Worm (Caenorhabditis elegans) whole organism, early embryonic: ENCODE data around the gene cyp-33C8.

Experiments used
- B0310.2 ChIP-seq: sonication (generic microtip); optimal IDR thresholded peaks from 2 replicates; lab custom pipeline; 2016; ENCODE audit warnings: mild to moderate bottlenecking, missing genetic modification characterization, missing compliant biosample characterization
- F13C5.2 ChIP-seq: sonication (generic microtip); optimal IDR thresholded peaks from 2 replicates; lab custom pipeline; 2017; ENCODE audit warnings: mild to moderate bottlenecking, missing genetic modification characterization, inconsistent platforms, missing compliant biosample characterization
- aly-1 ChIP-seq: sonication (generic microtip); optimal IDR thresholded peaks from 2 replicates; lab custom pipeline; 2016; ENCODE audit warnings: missing genetic modification characterization, missing compliant biosample characterization
- ama-1 ChIP-seq: fragments of 150-350 bp; optimal IDR thresholded peaks from 2 replicates; lab custom pipeline; 2014
- ceh-13 ChIP-seq: fragments of 200-800 bp; sonication (Bioruptor generic); optimal IDR thresholded peaks from 2 replicates; lab custom pipeline; 2018; ENCODE audit warnings: mild to moderate bottlenecking, missing genetic modification characterization, missing compliant biosample characterization
- ceh-36 ChIP-seq: sonication (generic microtip); optimal IDR thresholded peaks from 2 replicates; lab custom pipeline; 2016; ENCODE audit warnings: missing genetic modification characterization, inconsistent platforms, missing compliant biosample characterization
- ets-7 ChIP-seq: sonication (generic microtip); optimal IDR thresholded peaks from 2 replicates; lab custom pipeline; 2016; ENCODE audit warnings: missing genotype, missing genetic modification characterization, missing compliant biosample characterization
- flt-1 ChIP-seq: fragments of 200-800 bp; sonication (Bioruptor generic); IDR thresholded peaks from 2 replicates; pipeline ENCODE4 v1.3.6; 2022; ENCODE audit warnings: missing genetic modification characterization, missing compliant biosample characterization
- hmbx-1 ChIP-seq: sonication (generic microtip); optimal IDR thresholded peaks from 2 replicates; lab custom pipeline; 2016; ENCODE audit warnings: mild to moderate bottlenecking, missing genetic modification characterization, missing compliant biosample characterization
- hmg-4 ChIP-seq: fragments of 200-800 bp; sonication (Bioruptor generic); optimal IDR thresholded peaks from 2 replicates; lab custom pipeline; 2018; ENCODE audit warnings: mild to moderate bottlenecking, missing genetic modification characterization, missing compliant biosample characterization
- hnd-1 ChIP-seq: sonication (generic microtip); optimal IDR thresholded peaks from 2 replicates; lab custom pipeline; 2016; ENCODE audit warnings: missing genetic modification characterization, missing compliant biosample characterization
- pes-1 ChIP-seq: fragments of 200-800 bp; sonication (Bioruptor generic); IDR thresholded peaks from 2 replicates; pipeline ENCODE4 v1.3.6; 2022; ENCODE audit warnings: missing genetic modification reagents, missing genetic modification characterization, missing compliant biosample characterization
- scrt-1 ChIP-seq: fragments of 200-800 bp; sonication (Bioruptor generic); IDR thresholded peaks from 2 replicates; pipeline ENCODE4 v1.3.6; 2022; ENCODE audit warnings: missing genetic modification characterization, missing compliant biosample characterization
- sea-1 ChIP-seq: fragments of 200-800 bp; sonication (Bioruptor generic); conservative IDR thresholded peaks from 2 replicates; pipeline ENCODE4 v1.3.6; 2022; ENCODE audit warnings: missing genetic modification characterization, missing compliant biosample characterization
- tbx-11 ChIP-seq: fragments of 200-800 bp; sonication (Bioruptor generic); IDR thresholded peaks from 2 replicates; pipeline ENCODE4 v1.3.6; 2022; ENCODE audit warnings: missing genetic modification characterization, missing compliant biosample characterization
- tbx-37 ChIP-seq: fragments of 200-800 bp; sonication (Bioruptor generic); conservative IDR thresholded peaks from 2 replicates; pipeline ENCODE4 v1.3.6; 2022; ENCODE audit warnings: missing genetic modification reagents, missing genetic modification characterization, missing compliant biosample characterization
- tra-4 ChIP-seq: sonication (generic microtip); optimal IDR thresholded peaks from 2 replicates; lab custom pipeline; 2017; ENCODE audit warnings: missing genetic modification characterization, missing compliant biosample characterization

Gene cyp-33C8

ce11 chrV:3803343-3803742 lies at the start of gene cyp-33C8:
cyp-33C8 (minus strand) TSS chrV:3803542.
- TF ChIP-seq tra-4 (tag; lab: Kevin White, UChicago) = no peak
- no peak for TF ChIP-seq scrt-1
- TF ChIP-seq hmg-4 = no peak
- no peak for TF ChIP-seq B0310.2 (tag; lab: Kevin White, UChicago)
- no peak for TF ChIP-seq tbx-11 (GFP tag; lab: Robert Waterston, UW)
- no peak for TF ChIP-seq ceh-36
- no peak for TF ChIP-seq tbx-37 (GFP tag; lab: Robert Waterston, UW)
- no peak for TF ChIP-seq ama-1 (lab: Kevin White, UChicago)
- no peak for TF ChIP-seq ets-7 (tag; lab: Kevin White, UChicago)
- TF ChIP-seq hmbx-1 (tag; lab: Kevin White, UChicago) = no peak
- no peak for TF ChIP-seq aly-1 (tag; lab: Kevin White, UChicago)
- no peak for TF ChIP-seq sea-1 (GFP tag; lab: Robert Waterston, UW)
- TF ChIP-seq F13C5.2 (tag; lab: Kevin White, UChicago) = no peak
- TF ChIP-seq hnd-1 = no peak
- no peak for TF ChIP-seq flt-1
- no peak for TF ChIP-seq ceh-13

ce11 chrV:3851760-3852159 lies 48.4 kb upstream of the cyp-33C8 start:
- TF ChIP-seq ama-1 (lab: Kevin White, UChicago) (no peak), pes-1 (GFP tag; lab: Robert Waterston, UW) (no peak), ets-7 (tag; lab: Kevin White, UChicago) (no peak), F13C5.2 (tag; lab: Kevin White, UChicago) (no peak), tbx-11 (GFP tag; lab: Robert Waterston, UW) (no peak), hmbx-1 (tag; lab: Kevin White, UChicago) (no peak), sea-1 (GFP tag; lab: Robert Waterston, UW) (no peak), ceh-36 (no peak), tbx-37 (GFP tag; lab: Robert Waterston, UW) (no peak), hmg-4 (no peak), flt-1 (no peak), tra-4 (tag; lab: Kevin White, UChicago) (no peak), ceh-13 (no peak), B0310.2 (tag; lab: Kevin White, UChicago) (no peak), aly-1 (tag; lab: Kevin White, UChicago) (no peak)

ce11 chrV:3847268-3847667 lies 43.9 kb upstream of the cyp-33C8 start, which contains the start of gene nhr-185:
nhr-185 (minus strand) TSS chrV:3847368.
- no peak for TF ChIP-seq aly-1 (tag; lab: Kevin White, UChicago)
- no peak for TF ChIP-seq tbx-37 (GFP tag; lab: Robert Waterston, UW)
- no peak for TF ChIP-seq scrt-1
- TF ChIP-seq B0310.2 (tag; lab: Kevin White, UChicago) = no peak
- no peak for TF ChIP-seq ceh-36
- TF ChIP-seq flt-1 = no peak

- no peak for TF ChIP-seq tra-4 (tag; lab: Kevin White, UChicago)
- TF ChIP-seq tbx-11 (GFP tag; lab: Robert Waterston, UW) = no peak
- no peak for TF ChIP-seq hnd-1
- no peak for TF ChIP-seq flt-1
- no peak for TF ChIP-seq F13C5.2 (tag; lab: Kevin White, UChicago)
- TF ChIP-seq ets-7 (tag; lab: Kevin White, UChicago) = no peak
- no peak for TF ChIP-seq hmg-4
- no peak for TF ChIP-seq B0310.2 (tag; lab: Kevin White, UChicago)
- TF ChIP-seq scrt-1 = no peak
- TF ChIP-seq tbx-37 (GFP tag; lab: Robert Waterston, UW) = no peak
- TF ChIP-seq ama-1 (lab: Kevin White, UChicago) = no peak
- TF ChIP-seq pes-1 (GFP tag; lab: Robert Waterston, UW) = no peak
These were observed 40.6 kb upstream of the cyp-33C8 start, which contains the start of gene ugt-32 for ce11 chrV:3843926-3844325. ugt-32 (minus strand) TSS chrV:3844007.

- TF ChIP-seq ceh-36 (no peak), ama-1 (lab: Kevin White, UChicago) (no peak), hnd-1 (no peak), flt-1 (no peak), tbx-11 (GFP tag; lab: Robert Waterston, UW) (no peak), hmg-4 (no peak), aly-1 (tag; lab: Kevin White, UChicago) (no peak), ets-7 (tag; lab: Kevin White, UChicago) (no peak), ceh-13 (no peak), B0310.2 (tag; lab: Kevin White, UChicago) (no peak), hmbx-1 (tag; lab: Kevin White, UChicago) (no peak), tbx-37 (GFP tag; lab: Robert Waterston, UW) (no peak)
These were observed 38.1 kb upstream of the cyp-33C8 start for ce11 chrV:3841462-3841861.

ce11 chrV:3832661-3833060 lies 29.3 kb upstream of the cyp-33C8 start:
- no peak for TF ChIP-seq pes-1 (GFP tag; lab: Robert Waterston, UW)
- TF ChIP-seq F13C5.2 (tag; lab: Kevin White, UChicago) = no peak
- no peak for TF ChIP-seq aly-1 (tag; lab: Kevin White, UChicago)
- no peak for TF ChIP-seq tra-4 (tag; lab: Kevin White, UChicago)
- no peak for TF ChIP-seq flt-1
- no peak for TF ChIP-seq B0310.2 (tag; lab: Kevin White, UChicago)
- TF ChIP-seq hmbx-1 (tag; lab: Kevin White, UChicago) = no peak
- no peak for TF ChIP-seq hnd-1
- TF ChIP-seq tbx-37 (GFP tag; lab: Robert Waterston, UW) = no peak
- TF ChIP-seq scrt-1 = no peak
- no peak for TF ChIP-seq ceh-36
- no peak for TF ChIP-seq ceh-13
- TF ChIP-seq ets-7 (tag; lab: Kevin White, UChicago) = no peak
- TF ChIP-seq hmg-4 = no peak
- TF ChIP-seq sea-1 (GFP tag; lab: Robert Waterston, UW) = no peak
- TF ChIP-seq ama-1 (lab: Kevin White, UChicago) = no peak
- no peak for TF ChIP-seq tbx-11 (GFP tag; lab: Robert Waterston, UW)

- TF ChIP-seq ceh-36 = no peak
- no peak for TF ChIP-seq sea-1 (GFP tag; lab: Robert Waterston, UW)
- no peak for TF ChIP-seq tbx-11 (GFP tag; lab: Robert Waterston, UW)
- TF ChIP-seq ama-1 (lab: Kevin White, UChicago) = no peak
- TF ChIP-seq tra-4 (tag; lab: Kevin White, UChicago) = no peak
- TF ChIP-seq B0310.2 (tag; lab: Kevin White, UChicago) = no peak
These were observed 28.8 kb upstream of the cyp-33C8 start for ce11 chrV:3832103-3832502.
